Worm (Caenorhabditis elegans) whole organism, early embryonic: ENCODE data around the gene ZK863.1.

Experiments used
- aly-1 ChIP-seq: sonication (generic microtip); optimal IDR thresholded peaks from 2 replicates; lab custom pipeline; 2016; ENCODE audit warnings: missing genetic modification characterization, missing compliant biosample characterization
- ama-1 ChIP-seq: fragments of 150-350 bp; optimal IDR thresholded peaks from 2 replicates; lab custom pipeline; 2014
- ets-7 ChIP-seq: sonication (generic microtip); optimal IDR thresholded peaks from 2 replicates; lab custom pipeline; 2016; ENCODE audit warnings: missing genotype, missing genetic modification characterization, missing compliant biosample characterization
- hnd-1 ChIP-seq: sonication (generic microtip); optimal IDR thresholded peaks from 2 replicates; lab custom pipeline; 2016; ENCODE audit warnings: missing genetic modification characterization, missing compliant biosample characterization
- pes-1 ChIP-seq: fragments of 200-800 bp; sonication (Bioruptor generic); IDR thresholded peaks from 2 replicates; pipeline ENCODE4 v1.3.6; 2022; ENCODE audit warnings: missing genetic modification reagents, missing genetic modification characterization, missing compliant biosample characterization
- sea-1 ChIP-seq: fragments of 200-800 bp; sonication (Bioruptor generic); conservative IDR thresholded peaks from 2 replicates; pipeline ENCODE4 v1.3.6; 2022; ENCODE audit warnings: missing genetic modification characterization, missing compliant biosample characterization
- tbx-11 ChIP-seq: fragments of 200-800 bp; sonication (Bioruptor generic); IDR thresholded peaks from 2 replicates; pipeline ENCODE4 v1.3.6; 2022; ENCODE audit warnings: missing genetic modification characterization, missing compliant biosample characterization

ce11 chrV:12121274-12121673, 48.7 kb downstream of the ZK863.1 start, which contains the start of gene C13C4.6:
- no peak for TF ChIP-seq tbx-11 (GFP tag; lab: Robert Waterston, UW)
- no peak for TF ChIP-seq sea-1 (GFP tag; lab: Robert Waterston, UW)
- no peak for TF ChIP-seq pes-1 (GFP tag; lab: Robert Waterston, UW)
- TF ChIP-seq aly-1, result no peak
- no peak for TF ChIP-seq ama-1 (lab: Kevin White, UChicago)
- no peak for TF ChIP-seq ets-7
- no peak for TF ChIP-seq hnd-1 (tag; lab: Kevin White, UChicago)
